Fruit fly (Drosophila melanogaster): Measurements from ENCODE around the gene CG12121.

The CG12121 gene

dm6 chrX:9196362-9196761 is 35.8 kb downstream of the CG12121 start, which contains the start of gene CG12118 (continued):
- TF ChIP-seq gce (GFP tag; IDR thresholded peaks at IDR 0.05) (no peak), CG13296 (GFP tag; optimal IDR thresholded peaks at IDR 0.05) (peak; percentile 71), CG4424 (GFP tag; optimal IDR thresholded peaks at IDR 0.05) (peak; percentile 77), Lpt (GFP tag; optimal IDR thresholded peaks at IDR 0.05) (no peak), caup (GFP tag; optimal IDR thresholded peaks at IDR 0.05; ENCODE audit: severe bottlenecking) (peak; percentile 62), CG18599 (GFP tag; optimal IDR thresholded peaks at IDR 0.05) (peak; percentile 72), her (GFP tag; optimal IDR thresholded peaks at IDR 0.05) (no peak), TFAM (GFP tag; optimal IDR thresholded peaks at IDR 0.05) (no peak), CG4328 (GFP tag; optimal IDR thresholded peaks at IDR 0.05) (peak; percentile 45), trem (tag; optimal IDR thresholded peaks at IDR 0.05) (peak; percentile 73), en (GFP tag; optimal IDR thresholded peaks at IDR 0.05) (no peak), CG4360 (GFP tag; IDR thresholded peaks at IDR 0.05) (no peak), fd102C (GFP tag; optimal IDR thresholded peaks at IDR 0.05) (no peak), salm (tag; optimal IDR thresholded peaks at IDR 0.05) (peak; percentile 23), Stat92E (GFP tag; optimal IDR thresholded peaks at IDR 0.05) (no peak), Dek (tag; optimal IDR thresholded peaks at IDR 0.05) (peak; percentile 62), CG4404 (GFP tag; IDR thresholded peaks at IDR 0.05) (peak; percentile 22; the same call in 1 of the 2 replicates), ranshi (GFP tag; IDR thresholded peaks at IDR 0.05) (peak; percentile 75), slou (GFP tag; optimal IDR thresholded peaks at IDR 0.05) (peak; percentile 70), Blimp-1 (GFP tag; optimal IDR thresholded peaks at IDR 0.05) (peak; percentile 78), sna (GFP tag; IDR thresholded peaks at IDR 0.05; ENCODE audit: partially characterized antibody) (peak; percentile 95), abd-A (tag; optimal IDR thresholded peaks at IDR 0.05) (no peak), Sry-β (GFP tag; optimal IDR thresholded peaks at IDR 0.05) (no peak), trh (GFP tag; optimal IDR thresholded peaks at IDR 0.05) (peak; percentile 79), sima (GFP tag; optimal IDR thresholded peaks at IDR 0.05) (no peak), hbn (GFP tag; IDR thresholded peaks at IDR 0.05; ENCODE audit: partially characterized antibody) (peak; percentile 81), CG2199 (GFP tag; IDR thresholded peaks at IDR 0.05) (no peak), da (GFP tag; optimal IDR thresholded peaks at IDR 0.05) (no peak), crp (GFP tag; optimal IDR thresholded peaks at IDR 0.05) (peak; percentile 87 to 98), CG14860 (GFP tag; IDR thresholded peaks at IDR 0.05; ENCODE audit: partially characterized antibody) (peak; percentile 78), CG12744 (GFP tag; optimal IDR thresholded peaks at IDR 0.05) (no peak), CG4820 (GFP tag; optimal IDR thresholded peaks at IDR 0.05) (peak; percentile 65), E2f2 (GFP tag; IDR thresholded peaks at IDR 0.05) (peak; percentile 92), exex (tag; optimal IDR thresholded peaks at IDR 0.05) (peak; percentile 50), CG9932 (GFP tag; IDR thresholded peaks at IDR 0.05) (peak; percentile 89), cg (GFP tag; optimal IDR thresholded peaks at IDR 0.05) (no peak), CG17361 (GFP tag; IDR thresholded peaks at IDR 0.05) (peak; percentile 80), CG8281 (tag; optimal IDR thresholded peaks at IDR 0.05) (peak; percentile 2), h (optimal IDR thresholded peaks at IDR 0.05) (no peak), CG31365 (tag; optimal IDR thresholded peaks at IDR 0.05) (no peak), az2 (GFP tag; optimal IDR thresholded peaks at IDR 0.05) (peak; percentile 89), Abd-B (GFP tag; optimal IDR thresholded peaks at IDR 0.05) (peak; percentile 63), sug (tag; optimal IDR thresholded peaks at IDR 0.05) (peak; percentile 57), CG18764 (GFP tag; optimal IDR thresholded peaks at IDR 0.05) (peak; percentile 74), CG15479 (GFP tag; optimal IDR thresholded peaks at IDR 0.05) (no peak), HLHmδ (GFP tag; optimal IDR thresholded peaks at IDR 0.05) (no peak), CG13894 (tag; optimal IDR thresholded peaks at IDR 0.05) (peak; percentile 75), Fer2 (tag; optimal IDR thresholded peaks at IDR 0.05) (peak; percentile 55), Nf-YA (GFP tag; IDR thresholded peaks at IDR 0.05) (peak; percentile 43; the same call in 1 of the 2 replicates), bigmax (GFP tag; optimal IDR thresholded peaks at IDR 0.05) (no peak)

Data from whole organism, embryonic.